Fruit fly (Drosophila melanogaster): ENCODE results near the gene CG10561.

CG10561 gene

dm6 chr2L:19142176-19142870, 28.1 kb downstream of the CG10561 start (continued):
- TF ChIP-seq hb (GFP tag; IDR thresholded peaks at IDR 0.05; ENCODE audit: partially characterized antibody) (no peak), CG7556 (GFP tag; optimal IDR thresholded peaks at IDR 0.05) (no peak), ATbp (GFP tag; optimal IDR thresholded peaks at IDR 0.05) (no peak), h (optimal IDR thresholded peaks at IDR 0.05) (no peak), zen (tag; optimal IDR thresholded peaks at IDR 0.05) (no peak), CG8388 (GFP tag; optimal IDR thresholded peaks at IDR 0.05) (no peak), Stat92E (GFP tag; optimal IDR thresholded peaks at IDR 0.05) (no peak), CG11093 (GFP tag; IDR thresholded peaks at IDR 0.05) (no peak), CG1233 (GFP tag; optimal IDR thresholded peaks at IDR 0.05) (no peak), tll (GFP tag; optimal IDR thresholded peaks at IDR 0.05) (no peak), amos (GFP tag; IDR thresholded peaks at IDR 0.05; ENCODE audit: partially characterized antibody) (no peak), sug (tag; optimal IDR thresholded peaks at IDR 0.05) (no peak), dm (GFP tag; optimal IDR thresholded peaks at IDR 0.05) (no peak), CG2202 (tag; optimal IDR thresholded peaks at IDR 0.05) (no peak), run (tag; optimal IDR thresholded peaks at IDR 0.05) (no peak), HmgZ (tag; optimal IDR thresholded peaks at IDR 0.05) (no peak), CG13296 (GFP tag; optimal IDR thresholded peaks at IDR 0.05) (no peak), wek (GFP tag; optimal IDR thresholded peaks at IDR 0.05) (no peak), sim (GFP tag; IDR thresholded peaks at IDR 0.05) (no peak), tup (GFP tag; optimal IDR thresholded peaks at IDR 0.05) (no peak), gsb-n (tag; optimal IDR thresholded peaks at IDR 0.05) (no peak), Fer1 (GFP tag; optimal IDR thresholded peaks at IDR 0.05) (no peak), CG14014 (GFP tag; IDR thresholded peaks at IDR 0.05) (no peak), phol (tag; optimal IDR thresholded peaks at IDR 0.05) (peak; percentile 10), Ets65A (GFP tag) (no peak), sima (GFP tag; optimal IDR thresholded peaks at IDR 0.05) (no peak), odd (GFP tag; optimal IDR thresholded peaks at IDR 0.05) (no peak), CG11247 (GFP tag; IDR thresholded peaks at IDR 0.05) (no peak), sens (GFP tag) (peak; percentile 83), CG10959 (GFP tag; IDR thresholded peaks at IDR 0.05) (no peak), tin (GFP tag; optimal IDR thresholded peaks at IDR 0.05) (no peak), cas (GFP tag; IDR thresholded peaks at IDR 0.05) (no peak), CG7372 (GFP tag; IDR thresholded peaks at IDR 0.05) (no peak), gfzf (GFP tag; optimal IDR thresholded peaks at IDR 0.05) (no peak), CG6854 (GFP tag; optimal IDR thresholded peaks at IDR 0.05) (no peak), CG12659 (GFP tag; optimal IDR thresholded peaks at IDR 0.05) (no peak), CrebB (tag; optimal IDR thresholded peaks at IDR 0.05) (no peak), Vsx1 (GFP tag; optimal IDR thresholded peaks at IDR 0.05) (no peak), Pdp1 (GFP tag; optimal IDR thresholded peaks at IDR 0.05) (peak in 1 of 2 experiments; percentile 6), CG11723 (GFP tag; optimal IDR thresholded peaks at IDR 0.05) (no peak), CG6683 (GFP tag; optimal IDR thresholded peaks at IDR 0.05) (no peak), bsh (GFP tag; optimal IDR thresholded peaks at IDR 0.05) (peak in 1 of 2 experiments; percentile 36), Dad (GFP tag; optimal IDR thresholded peaks at IDR 0.05) (no peak), CG7928 (GFP tag; optimal IDR thresholded peaks at IDR 0.05) (no peak), CG6254 (GFP tag; optimal IDR thresholded peaks at IDR 0.05) (no peak), cg (GFP tag; optimal IDR thresholded peaks at IDR 0.05) (no peak), Hey (tag; optimal IDR thresholded peaks at IDR 0.05) (no peak), CG30020 (tag; optimal IDR thresholded peaks at IDR 0.05) (no peak), BtbVII (GFP tag; optimal IDR thresholded peaks at IDR 0.05) (no peak), CG16779 (GFP tag; IDR thresholded peaks at IDR 0.05) (no peak)

All from whole organism, embryonic.